Worm (Caenorhabditis elegans) whole organism, midembryonic: ENCODE measurements around the gene Y82E9BR.8.

ENCODE experiments used
- flt-1 ChIP-seq: fragments of 200-800 bp; sonication (Bioruptor generic); IDR thresholded peaks from 2 replicates; pipeline ENCODE4 v1.3.6; 2022; ENCODE audit warnings: missing genetic modification characterization, missing compliant biosample characterization
- ztf-29 ChIP-seq: fragments of 200-800 bp; sonication (Bioruptor generic); IDR thresholded peaks from 2 replicates; pipeline ENCODE4 v1.3.6; 2022; ENCODE audit warnings: missing genetic modification reagents, missing genetic modification characterization, missing compliant biosample characterization

DNA sequence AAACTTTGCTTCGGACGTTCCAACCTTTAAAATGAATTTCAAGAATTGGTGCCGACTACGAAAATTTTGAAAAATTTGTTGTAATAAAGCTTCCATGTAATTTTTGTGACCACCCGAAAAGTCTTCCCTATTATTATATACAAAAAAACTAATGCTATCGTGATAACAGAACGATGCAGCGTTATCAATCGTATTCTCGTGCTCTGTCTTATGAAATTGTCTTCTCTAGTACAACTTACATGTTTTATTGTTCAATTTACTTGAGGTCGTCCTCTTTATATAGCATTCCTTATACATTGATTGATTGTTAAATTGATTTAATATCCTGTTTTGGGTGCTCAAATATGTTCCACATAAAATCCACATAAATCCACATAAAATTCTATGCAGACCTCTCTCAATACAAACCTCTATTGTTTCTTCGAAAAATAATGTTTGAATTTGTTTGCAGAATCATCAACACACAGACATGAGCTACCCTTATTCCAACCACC, 43.7 kb upstream of the Y82E9BR.8 start, which contains the start of gene pals-19:
- no peak for TF ChIP-seq flt-1
- TF ChIP-seq ztf-29 (GFP tag; lab: Robert Waterston, UW), result no peak
